Worm (Caenorhabditis elegans) whole organism, L4/young adult: ENCODE measurements around the gene gskl-1.

Source experiments
- W03F9.2 ChIP-seq: fragments of 150-350 bp; optimal IDR thresholded peaks from 2 replicates; lab custom pipeline; 2014; ENCODE audit warnings: missing biosample characterization, missing genetic modification characterization
- him-1 ChIP-seq: sonication (generic microtip); optimal IDR thresholded peaks from 2 replicates; lab custom pipeline; 2016; ENCODE audit warnings: missing genotype, missing genetic modification reagents, missing genetic modification characterization, missing compliant biosample characterization

ce11 chrII:10950107-10950679, 2.8 kb downstream of the gskl-1 start, which contains the start of gene gst-5:
- TF ChIP-seq him-1 (tag; lab: Kevin White, UChicago): no peak
- TF ChIP-seq W03F9.2 (tag; lab: Kevin White, UChicago): no peak
